Fruit fly (Drosophila melanogaster): Measurements from ENCODE around the gene sNPF-R.

DNA sequence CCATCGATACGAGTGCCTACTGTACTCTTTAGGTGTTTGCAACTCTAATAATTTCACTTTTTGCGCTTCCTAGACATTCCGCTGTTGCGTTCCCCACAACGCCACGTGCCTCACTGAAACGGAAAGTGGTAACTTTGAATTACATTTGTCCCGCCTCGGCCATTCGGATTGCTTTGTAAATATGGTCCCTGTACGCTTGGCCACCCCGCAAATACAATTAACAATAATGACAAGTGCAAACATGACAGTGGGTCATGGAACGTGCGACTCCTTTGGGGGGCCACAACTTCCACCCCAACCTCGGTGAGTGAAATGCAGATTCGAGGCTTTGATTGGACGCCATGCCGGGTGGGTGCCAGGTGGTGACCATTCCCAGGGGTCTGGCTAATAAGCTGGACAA is 22.6 kb upstream of the sNPF-R start, which contains the start of gene Ir76b:
- TF ChIP-seq ey (GFP tag; optimal IDR thresholded peaks at IDR 0.05): no peak
- no peak for TF ChIP-seq Vsx2 (GFP tag; optimal IDR thresholded peaks at IDR 0.05; ENCODE audit: partially characterized antibody)
- no peak for TF ChIP-seq Dfd (GFP tag; optimal IDR thresholded peaks at IDR 0.05)
- no peak for TF ChIP-seq br (GFP tag; optimal IDR thresholded peaks at IDR 0.05)
- no peak for TF ChIP-seq sv (GFP tag; optimal IDR thresholded peaks at IDR 0.05)
- TF ChIP-seq psq (GFP tag; optimal IDR thresholded peaks at IDR 0.05): no peak
- TF ChIP-seq tai (GFP tag; optimal IDR thresholded peaks at IDR 0.05): no peak
- no peak for TF ChIP-seq h (GFP tag; optimal IDR thresholded peaks at IDR 0.05)
- no peak for TF ChIP-seq pan (optimal IDR thresholded peaks at IDR 0.05)
- no peak for TF ChIP-seq Hnf4 (GFP tag; optimal IDR thresholded peaks at IDR 0.05)
- TF ChIP-seq rgr (GFP tag; optimal IDR thresholded peaks at IDR 0.05): no peak
- no peak for TF ChIP-seq dmrt93B (GFP tag; optimal IDR thresholded peaks at IDR 0.05)
- no peak for TF ChIP-seq Myc (optimal IDR thresholded peaks at IDR 0.05)
